Fruit fly (Drosophila melanogaster): ENCODE results near the gene Ca-alpha1T.

DNA sequence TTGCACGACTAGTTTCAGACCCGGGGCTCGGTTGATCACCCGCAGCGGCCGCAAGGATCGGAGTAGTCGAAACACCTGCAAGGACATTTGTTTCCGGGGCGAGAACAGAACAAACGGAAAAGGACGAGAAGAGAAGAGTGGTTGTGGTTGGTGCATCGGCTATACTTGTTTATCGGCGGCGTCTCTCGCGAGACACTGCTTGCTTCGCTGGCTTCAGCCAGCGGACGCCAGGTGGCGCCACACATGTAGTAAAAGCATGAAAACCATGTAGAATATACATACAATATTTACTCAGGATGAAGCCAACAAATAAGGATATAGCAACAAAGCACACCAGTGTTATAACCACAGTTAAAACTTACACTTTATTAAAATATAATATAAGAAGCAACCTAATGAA is 82.4 kb downstream of the Ca-alpha1T start:
- TF ChIP-seq insv (optimal IDR thresholded peaks at IDR 0.05) (no peak), ttk (optimal IDR thresholded peaks at IDR 0.05) (no peak), h (optimal IDR thresholded peaks at IDR 0.05) (no peak), Myc (optimal IDR thresholded peaks at IDR 0.05) (no peak)
